Fruit fly (Drosophila melanogaster): Measurements from ENCODE around the gene Muc68Ca.

DNA sequence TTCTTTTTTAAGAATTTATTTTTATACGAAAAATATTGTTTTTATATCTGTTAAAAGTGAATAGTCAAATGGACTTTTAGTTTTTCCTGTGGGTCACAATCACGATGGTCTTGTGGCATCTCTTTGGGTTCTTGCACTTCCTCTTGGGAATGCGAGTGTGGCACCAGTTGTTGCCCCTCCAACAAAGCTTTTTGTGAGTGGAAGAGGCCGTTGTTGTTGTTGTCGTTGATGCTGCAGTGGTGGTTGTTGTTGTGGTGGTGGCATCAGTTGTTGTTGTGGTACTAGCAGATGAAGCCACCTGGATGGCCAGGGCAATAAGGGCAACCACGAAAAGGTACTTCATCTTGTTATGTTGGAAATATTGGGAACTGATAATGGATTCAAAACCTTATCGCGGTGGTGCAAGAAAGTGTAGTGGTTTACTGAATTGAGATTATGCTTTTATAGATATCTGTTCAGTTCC is 41.7 kb downstream of the Muc68Ca start, which contains the start of gene CG33270:
- no peak for TF ChIP-seq Myc (optimal IDR thresholded peaks at IDR 0.05)
- TF ChIP-seq ttk (optimal IDR thresholded peaks at IDR 0.05) = no peak
- no peak for TF ChIP-seq h (optimal IDR thresholded peaks at IDR 0.05)
- TF ChIP-seq insv (optimal IDR thresholded peaks at IDR 0.05) = no peak

Data from Kc167 (cell line).